Worm (Caenorhabditis elegans) whole organism, L4 larva: ENCODE data around the gene T10B9.9.

ENCODE experiments used
- ceh-20 ChIP-seq: fragments of 200-800 bp; sonication (Bioruptor generic); IDR thresholded peaks from 2 replicates; pipeline ENCODE4 v1.3.6; 2022; ENCODE audit warnings: missing genetic modification reagents, missing genetic modification characterization, missing compliant biosample characterization
- ceh-82 ChIP-seq: sonication (generic microtip); optimal IDR thresholded peaks from 2 replicates; lab custom pipeline; 2017; ENCODE audit warnings: missing biosample characterization, missing genetic modification characterization
- daf-12 ChIP-seq: fragments of 150-350 bp; optimal IDR thresholded peaks from 2 replicates; lab custom pipeline; 2014; ENCODE audit warnings: missing biosample characterization, missing genetic modification reagents, missing genetic modification characterization
- lim-7 ChIP-seq: fragments of 200-800 bp; sonication (Bioruptor generic); IDR thresholded peaks from 2 replicates; pipeline ENCODE4 v1.3.6; 2022; ENCODE audit warnings: missing genetic modification characterization, missing compliant biosample characterization
- spr-3 ChIP-seq: fragments of 200-800 bp; sonication (Bioruptor generic); optimal IDR thresholded peaks from 2 replicates; lab custom pipeline; 2018; ENCODE audit warnings: mild to moderate bottlenecking, missing genetic modification characterization, missing compliant biosample characterization
- unc-62 ChIP-seq, 3 experiments: fragments of 150-350 bp in 1 of 3; sonication (generic microtip); optimal IDR thresholded peaks in 2 of 3; peaks in 1 of 3; 1 replicate in 1 of 3; 2 replicates in 2 of 3; lab custom pipeline; 2014 to 2017; ENCODE audit warnings: missing biosample characterization in 3 of 3, missing genetic modification characterization in 3 of 3, missing genetic modification reagents in 3 of 3, missing genotype in 1 of 3
- ztf-11 ChIP-seq: fragments of 150-350 bp; optimal IDR thresholded peaks from 2 replicates; lab custom pipeline; 2014; ENCODE audit warnings: missing biosample characterization, missing genetic modification characterization

ce11 chrII:9741400-9741799, 34.3 kb downstream of the T10B9.9 start:
- TF ChIP-seq spr-3 (GFP tag; lab: Kevin White, UChicago) (no peak), daf-12 (tag; lab: Kevin White, UChicago) (no peak), ztf-11 (tag; lab: Kevin White, UChicago) (no peak), ceh-20 (no peak), lim-7 (GFP tag; lab: Robert Waterston, UW) (no peak), unc-62 (GFP tag; optimal IDR thresholded peaks at IDR 0.05 in 1 of 2; lab: Kevin White, UChicago) (peak in 1 of 2 experiments; percentile 82), unc-62 (tag; optimal IDR thresholded peaks at IDR 0.05; lab: Kevin White, UChicago) (no peak), ceh-82 (tag; lab: Kevin White, UChicago) (no peak)
